Fruit fly (Drosophila melanogaster): ENCODE measurements around the gene CG7069.

CG7069 gene

DNA sequence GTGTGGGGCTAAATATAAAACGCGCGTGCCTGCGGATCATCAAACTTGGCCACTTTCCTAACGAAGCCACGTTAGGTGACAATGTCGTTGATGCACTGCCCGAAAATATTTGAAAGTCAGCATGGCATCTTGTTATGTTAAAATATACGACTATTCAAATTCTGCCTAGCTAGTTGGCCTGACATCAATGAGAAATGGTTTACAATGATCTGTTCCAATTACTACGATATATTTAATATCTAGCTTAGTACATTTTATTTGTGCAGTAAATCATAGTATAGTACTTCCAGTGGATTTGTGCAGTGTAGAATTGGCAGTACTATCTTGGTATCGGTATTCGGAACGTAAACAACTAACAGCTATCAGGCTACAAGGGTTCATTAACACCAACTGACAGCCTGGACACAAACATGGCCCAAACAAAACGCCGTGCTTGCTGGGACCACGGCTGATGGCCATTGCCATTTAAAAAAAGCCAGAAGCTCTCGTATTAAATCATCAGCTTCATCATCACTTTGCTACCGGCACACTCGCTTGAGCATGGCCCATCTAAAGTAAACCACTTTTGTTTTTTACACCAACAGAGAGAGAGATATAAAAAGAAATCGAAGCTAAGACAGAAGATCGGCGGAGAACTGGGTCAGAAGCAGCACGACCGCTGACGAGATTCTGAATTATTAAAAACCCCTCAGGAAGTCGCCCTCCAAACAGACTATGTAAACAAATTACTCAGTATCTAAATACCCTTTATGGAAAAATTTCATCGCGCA is 23.0 kb downstream of the CG7069 start:
- no peak for TF ChIP-seq CG17801 (GFP tag; optimal IDR thresholded peaks at IDR 0.05; ENCODE audit: partially characterized antibody)

DNA sequence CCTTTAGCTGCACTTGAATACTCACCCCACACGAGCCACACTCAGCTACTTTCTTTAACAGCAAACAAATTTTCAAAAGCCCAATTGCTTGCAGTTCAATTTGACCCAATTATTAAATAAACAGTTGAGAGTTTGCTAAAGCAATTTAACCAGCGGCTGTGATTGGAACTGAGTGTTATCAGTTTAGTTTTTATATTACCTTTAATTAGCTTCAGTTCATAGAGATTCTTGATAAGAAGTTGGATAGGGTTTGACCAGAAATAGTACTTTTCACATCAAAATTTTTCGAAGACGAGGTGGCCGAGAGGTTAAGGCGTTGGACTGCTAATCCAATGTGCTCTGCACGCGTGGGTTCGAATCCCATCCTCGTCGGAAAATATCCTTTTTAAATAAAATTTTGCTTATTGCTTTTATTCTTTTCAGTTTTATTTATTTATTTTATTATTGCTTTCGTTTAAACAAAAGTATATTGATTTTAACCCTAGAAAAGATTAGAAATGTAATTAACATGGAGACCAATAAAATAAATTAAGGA is 23.7 kb downstream of the CG7069 start:
- no peak for TF ChIP-seq CG17801 (GFP tag; optimal IDR thresholded peaks at IDR 0.05; ENCODE audit: partially characterized antibody)

DNA sequence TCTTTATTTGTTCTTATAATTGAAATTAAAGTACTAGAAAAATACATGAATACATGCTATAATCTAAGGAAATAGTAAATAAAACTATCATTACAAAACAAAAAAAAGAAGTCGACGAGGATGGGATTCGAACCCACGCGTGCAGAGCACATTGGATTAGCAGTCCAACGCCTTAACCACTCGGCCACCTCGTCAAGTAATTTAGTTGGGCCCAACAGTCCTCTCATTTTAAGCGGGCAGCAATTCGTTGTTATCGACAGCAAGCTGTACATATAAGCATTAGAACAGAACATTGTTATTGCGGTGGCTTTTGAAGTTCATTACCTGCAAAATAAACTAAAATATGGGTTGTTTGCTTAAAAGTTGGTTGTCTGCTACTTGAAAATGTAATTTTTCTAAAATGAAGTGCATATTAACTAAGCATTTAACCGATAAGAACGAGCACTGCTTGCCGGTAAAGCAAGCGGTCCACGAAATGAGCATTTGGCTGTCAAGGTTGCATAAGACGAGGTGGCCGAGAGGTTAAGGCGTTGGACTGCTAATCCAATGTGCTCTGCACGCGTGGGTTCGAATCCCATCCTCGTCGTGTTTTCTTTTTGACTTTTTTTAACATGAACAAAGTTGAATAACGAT is 24.5 kb downstream of the CG7069 start:
- TF ChIP-seq CG17801 (GFP tag; optimal IDR thresholded peaks at IDR 0.05; ENCODE audit: partially characterized antibody): no peak

DNA sequence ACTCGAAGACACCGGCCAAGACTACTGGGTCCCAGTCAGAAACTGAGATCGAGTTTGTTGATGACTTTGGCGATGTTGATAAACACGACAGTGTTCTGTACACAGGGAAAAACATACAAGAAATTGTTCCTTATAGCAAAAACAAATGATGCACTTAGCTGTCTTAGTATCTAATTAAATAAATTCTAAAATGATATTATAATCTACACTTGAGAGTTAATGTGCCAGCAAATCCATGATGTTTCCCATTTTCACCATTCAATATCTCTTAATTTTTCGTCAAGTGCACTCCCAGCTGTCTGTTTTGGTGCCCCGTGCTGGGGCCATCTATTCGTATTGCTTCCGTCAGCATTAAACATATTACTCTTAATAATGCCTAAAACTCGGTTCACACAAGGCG is 27.6 kb downstream of the CG7069 start:
- TF ChIP-seq CG17801 (GFP tag; optimal IDR thresholded peaks at IDR 0.05; ENCODE audit: partially characterized antibody): no peak

DNA sequence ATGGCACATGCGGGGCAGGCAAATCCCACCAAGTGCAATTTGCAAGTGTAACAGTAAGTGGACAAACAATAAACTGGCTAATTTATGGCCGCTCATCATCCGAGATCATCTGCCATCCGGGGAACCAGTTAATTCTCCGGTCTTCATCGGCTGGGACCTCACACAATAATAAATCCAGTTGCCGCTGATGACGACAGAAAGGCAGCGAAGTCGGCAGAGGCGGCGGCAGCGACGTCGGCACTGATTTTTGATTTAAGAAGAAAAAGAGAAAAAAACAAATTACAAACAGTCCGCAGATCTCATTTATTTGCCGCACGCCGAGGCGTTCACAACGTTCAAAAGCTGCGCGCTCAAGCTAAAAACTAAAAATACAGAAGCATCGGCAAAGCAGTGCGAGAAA is 29.7 kb downstream of the CG7069 start, which contains the start of gene CG13856:
Gene CG13856, plus strand, starts transcription at position 301 of the 400 bp plus-strand sequence.
- TF ChIP-seq CG17801 (GFP tag; optimal IDR thresholded peaks at IDR 0.05; ENCODE audit: partially characterized antibody): no peak

DNA sequence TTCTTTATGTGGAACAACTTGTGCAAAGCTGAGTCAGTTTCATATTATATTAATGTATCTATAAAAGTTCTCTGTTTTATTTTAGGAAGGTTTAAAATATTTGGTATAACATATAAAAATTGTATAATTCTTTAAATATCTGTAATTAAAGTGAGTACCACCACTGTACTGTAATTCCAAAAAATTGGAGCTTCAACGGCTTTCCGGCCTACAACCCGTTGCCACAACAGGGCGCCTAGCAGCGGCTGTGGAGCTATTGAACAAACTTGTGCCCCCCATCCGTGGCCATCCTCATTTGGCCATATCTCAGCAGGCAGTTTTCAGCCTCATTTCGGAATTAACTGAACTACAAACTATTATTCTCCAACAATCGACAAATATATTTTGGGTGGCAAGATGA is 33.0 kb downstream of the CG7069 start, which contains the start of gene CG13855:
Gene CG13855, plus strand, starts transcription at position 301 of the 400 bp plus-strand sequence.
- TF ChIP-seq CG17801 (GFP tag; optimal IDR thresholded peaks at IDR 0.05; ENCODE audit: partially characterized antibody): no peak

DNA sequence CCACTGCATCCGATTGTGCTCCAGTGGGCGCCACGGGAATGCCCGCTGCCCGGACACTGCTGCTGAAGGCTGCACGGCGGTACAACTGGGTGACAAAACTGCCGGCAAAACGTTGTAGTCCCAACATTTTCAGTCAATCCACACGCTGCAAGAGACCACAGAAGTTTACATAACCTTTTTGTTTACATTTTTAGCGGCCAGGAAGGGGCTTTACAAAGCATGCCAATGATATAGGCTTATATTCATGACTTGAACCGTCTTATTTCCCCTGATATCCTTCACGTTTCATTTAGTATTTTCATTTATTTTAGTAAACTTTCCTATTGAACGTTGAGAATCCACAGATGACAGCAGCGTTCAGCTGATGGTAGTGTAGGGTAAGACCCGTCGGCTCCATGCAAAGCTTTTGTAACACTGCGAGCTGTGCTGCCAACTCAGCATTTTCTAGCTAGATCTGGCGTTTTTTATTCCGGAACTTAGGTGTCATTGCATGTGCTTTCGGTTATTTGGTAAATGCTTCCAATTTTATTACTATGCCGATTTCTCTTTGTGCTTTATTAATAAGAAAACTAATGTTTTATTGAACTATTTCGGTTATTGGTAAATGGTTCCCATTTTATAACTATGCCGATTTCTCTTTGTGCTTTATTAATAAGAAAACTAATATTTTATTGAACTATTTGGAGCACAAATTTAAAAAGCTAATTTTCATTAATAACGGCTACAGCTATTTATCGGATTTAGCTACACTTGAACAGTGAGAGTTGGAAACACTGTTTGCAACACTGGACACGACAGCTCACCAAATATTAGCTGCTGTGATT is 38.1 kb downstream of the CG7069 start, which contains the start of the genes CG13850 and lqfR:
Gene CG13850, minus strand, starts transcription at position 379 of the 824 bp plus-strand sequence.
Gene lqfR, plus strand, starts transcription at position 765 of the 824 bp plus-strand sequence.
- TF ChIP-seq CG17801 (GFP tag; optimal IDR thresholded peaks at IDR 0.05; ENCODE audit: partially characterized antibody): peak; percentile 50

DNA sequence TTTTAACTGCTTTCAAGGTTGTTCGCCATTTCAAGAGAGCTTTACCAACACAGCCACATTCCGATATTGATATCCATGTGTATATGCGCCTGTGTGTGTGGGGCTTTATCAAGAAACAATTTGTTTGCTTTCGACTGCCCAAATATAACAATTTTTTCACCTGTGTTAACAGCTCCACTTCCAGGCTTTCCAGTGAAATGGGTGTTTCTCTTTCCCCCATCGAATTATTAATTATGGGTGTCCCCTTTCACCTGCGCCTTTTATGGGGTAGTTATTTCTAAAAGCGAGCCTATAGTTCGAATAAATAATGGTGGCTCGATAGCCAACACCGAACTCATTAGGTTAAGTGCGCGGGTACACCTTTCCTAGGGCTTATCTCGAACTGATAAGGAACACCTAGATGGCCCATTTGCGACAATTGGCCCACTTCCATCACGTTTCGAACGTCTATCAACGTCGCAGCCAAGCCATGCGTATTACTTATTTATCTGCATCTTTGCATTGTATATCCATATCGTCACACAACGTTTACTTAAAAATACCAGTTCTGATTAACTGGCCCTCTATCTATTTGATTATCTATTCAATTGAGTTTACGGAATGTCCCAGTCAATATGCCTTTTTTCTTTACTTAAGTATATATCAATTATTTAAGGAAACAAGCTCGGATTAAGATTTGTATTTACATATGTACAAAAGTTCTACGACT is 39.4 kb downstream of the CG7069 start:
- no peak for TF ChIP-seq CG17801 (GFP tag; optimal IDR thresholded peaks at IDR 0.05; ENCODE audit: partially characterized antibody)

DNA sequence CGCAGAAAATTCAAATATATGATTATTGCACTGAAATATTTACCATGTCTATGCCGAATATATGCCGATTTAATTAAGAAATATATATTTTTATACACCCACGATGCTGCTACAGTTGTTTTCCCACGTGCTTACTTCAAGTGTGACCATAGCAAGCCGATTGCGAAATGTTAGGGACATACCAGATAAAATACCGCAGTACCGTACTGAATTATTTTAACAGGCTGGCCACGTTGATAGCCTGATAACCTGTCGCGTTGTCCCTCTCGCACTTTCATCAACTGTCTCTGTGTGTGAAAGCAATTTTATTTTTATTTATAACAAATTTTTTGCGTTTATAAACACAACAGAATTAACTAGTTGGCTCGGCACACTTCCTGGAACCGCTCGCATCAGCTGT is 48.3 kb downstream of the CG7069 start, which contains the start of the genes Nop56 and mats:
Gene Nop56, minus strand, starts transcription at position 158 of the 400 bp plus-strand sequence.
Gene mats, plus strand, starts transcription at position 251 of the 400 bp plus-strand sequence.
- peak; percentile 59 for TF ChIP-seq CG17801 (GFP tag; optimal IDR thresholded peaks at IDR 0.05; ENCODE audit: partially characterized antibody)

DNA sequence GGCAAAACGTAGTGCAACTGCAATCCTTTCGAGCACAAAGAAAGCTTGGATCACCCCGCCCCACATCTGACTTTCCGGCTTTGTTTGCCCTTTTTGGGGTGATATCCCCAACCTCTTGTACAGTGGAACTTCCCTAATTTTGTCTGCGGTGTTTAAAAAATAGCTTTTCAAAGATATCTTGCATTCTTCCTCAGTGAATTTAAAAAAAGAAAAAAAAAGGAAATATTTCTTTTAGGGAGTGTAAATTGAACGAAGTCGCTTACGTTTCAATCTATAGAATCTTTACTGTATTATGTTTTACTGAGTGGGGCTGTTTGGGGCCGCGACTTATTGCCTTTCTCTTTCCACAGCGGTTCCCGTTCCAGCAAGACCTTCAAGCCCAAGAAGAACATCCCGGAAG is 49.0 kb downstream of the CG7069 start:
- TF ChIP-seq CG17801 (GFP tag; optimal IDR thresholded peaks at IDR 0.05; ENCODE audit: partially characterized antibody): peak; percentile 67

DNA sequence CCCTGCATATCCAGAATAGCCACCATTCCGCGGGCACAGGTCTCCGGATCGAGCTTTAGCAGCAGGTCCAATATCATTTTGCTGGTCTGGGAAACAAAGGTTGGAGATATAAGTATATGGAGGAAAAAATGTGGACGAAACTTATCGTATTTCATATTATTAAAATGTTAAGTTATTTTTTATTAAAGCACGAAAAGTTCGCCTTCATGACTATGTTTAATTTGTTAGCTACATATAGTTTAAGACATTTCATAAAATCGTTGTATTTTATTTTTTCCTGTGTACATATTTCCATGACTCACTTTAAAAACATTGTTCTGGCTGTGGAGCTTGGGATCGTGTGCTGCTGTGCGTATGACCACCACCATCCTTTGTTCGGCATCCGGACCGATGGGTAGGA is 51.4 kb downstream of the CG7069 start:
- TF ChIP-seq CG17801 (GFP tag; optimal IDR thresholded peaks at IDR 0.05; ENCODE audit: partially characterized antibody): no peak

DNA sequence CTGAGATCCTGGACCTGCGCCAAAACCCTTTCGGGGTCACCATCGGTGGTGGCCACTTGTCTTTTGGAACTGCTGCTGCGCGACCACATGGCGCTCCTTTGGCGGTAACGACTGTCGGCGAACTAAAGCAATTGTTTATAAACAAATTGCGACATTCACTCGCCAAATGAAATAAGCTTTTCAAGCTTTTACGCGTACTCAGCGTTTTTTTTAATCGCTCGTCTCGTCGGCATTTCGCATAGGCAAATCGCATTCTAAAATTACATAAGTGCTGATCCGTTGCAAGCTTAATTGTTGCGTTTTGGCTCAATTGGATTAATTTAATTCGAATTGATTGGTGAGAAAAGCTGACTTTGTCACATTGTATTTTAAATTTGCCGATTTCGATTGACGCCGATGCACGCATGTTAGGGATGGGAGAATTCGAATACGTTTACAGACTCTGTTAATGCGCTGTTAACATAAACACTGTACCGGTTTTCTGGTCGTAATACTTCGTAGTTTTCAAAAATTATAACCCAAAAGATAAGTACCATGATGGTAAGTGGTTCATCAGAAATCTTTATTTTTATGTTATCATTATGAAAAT is 52.1 kb downstream of the CG7069 start, which contains the start of gene pinta:
Gene pinta, minus strand, starts transcription at position 328 of the 589 bp plus-strand sequence.
- TF ChIP-seq CG17801 (GFP tag; optimal IDR thresholded peaks at IDR 0.05; ENCODE audit: partially characterized antibody): peak; percentile 57
